Fruit fly (Drosophila melanogaster) whole organism, prepupa: ENCODE data around the gene CG15877.

Experiments
- CG10631 ChIP-seq: fragments of 200-800 bp; sonication (Bioruptor generic); optimal IDR thresholded peaks from 2 replicates; lab custom pipeline; 2016; ENCODE audit warnings: missing biosample characterization, missing genetic modification characterization
- CG1621 ChIP-seq: fragments of 200-800 bp; sonication (Bioruptor generic); optimal IDR thresholded peaks from 3 replicates; lab custom pipeline; 2018; ENCODE audit warnings: missing biosample characterization, mild to moderate bottlenecking, missing genetic modification characterization
- CG6276 ChIP-seq: fragments of 200-800 bp; sonication (Bioruptor generic); optimal IDR thresholded peaks from 2 replicates; lab custom pipeline; 2017; ENCODE audit warnings: missing biosample characterization, mild to moderate bottlenecking, missing genetic modification characterization
- CG6808 ChIP-seq: fragments of 200-800 bp; sonication (Bioruptor generic); optimal IDR thresholded peaks from 3 replicates; lab custom pipeline; 2017; ENCODE audit warnings: missing biosample characterization, missing genetic modification characterization, mild to moderate bottlenecking, moderate library complexity, missing genetic modification reagents
- CG8119 ChIP-seq: fragments of 200-800 bp; sonication (Bioruptor generic); IDR thresholded peaks from 3 replicates; pipeline ENCODE4 v1.3.6; 2022; ENCODE audit warnings: missing biosample characterization, missing genetic modification characterization
- Eip75B ChIP-seq: fragments of 200-800 bp; sonication (Bioruptor generic); optimal IDR thresholded peaks from 3 replicates; lab custom pipeline; 2016; ENCODE audit warnings: missing biosample characterization, missing genetic modification characterization
- Ets96B ChIP-seq: fragments of 200-800 bp; optimal IDR thresholded peaks from 2 replicates; lab custom pipeline; 2019; ENCODE audit warnings: missing biosample characterization, mild to moderate bottlenecking, missing genetic modification characterization, moderate library complexity
- Hr39 ChIP-seq: fragments of 200-800 bp; sonication (Bioruptor generic); optimal IDR thresholded peaks from 2 replicates; lab custom pipeline; 2016; ENCODE audit warnings: missing biosample characterization, missing genetic modification characterization
- Lpt ChIP-seq: fragments of 200-800 bp; sonication (Bioruptor generic); optimal IDR thresholded peaks from 3 replicates; lab custom pipeline; 2016; ENCODE audit warnings: missing biosample characterization, missing genetic modification characterization
- Met ChIP-seq: fragments of 200-800 bp; sonication (Bioruptor generic); optimal IDR thresholded peaks from 3 replicates; lab custom pipeline; 2016; ENCODE audit warnings: missing biosample characterization, missing genetic modification characterization
- Sox102F ChIP-seq: fragments of 200-800 bp; sonication (Bioruptor generic); optimal IDR thresholded peaks from 2 replicates; lab custom pipeline; 2016; ENCODE audit warnings: missing biosample characterization, mild to moderate bottlenecking, missing genetic modification characterization
- lz ChIP-seq: fragments of 200-800 bp; sonication (Bioruptor generic); optimal IDR thresholded peaks from 3 replicates; lab custom pipeline; 2016; ENCODE audit warnings: missing biosample characterization, missing genetic modification characterization
- net ChIP-seq: fragments of 200-800 bp; sonication (Bioruptor generic); optimal IDR thresholded peaks from 3 replicates; lab custom pipeline; 2016; ENCODE audit warnings: missing biosample characterization, missing genetic modification characterization
- pdm3 ChIP-seq: fragments of 200-800 bp; sonication (Bioruptor generic); optimal IDR thresholded peaks from 3 replicates; lab custom pipeline; 2016; ENCODE audit warnings: missing biosample characterization, missing genetic modification characterization

dm6 chr3L:2328804-2329203 lies 48.6 kb downstream of the CG15877 start:
- TF ChIP-seq Eip75B (GFP tag; lab: Kevin White, UChicago) (no peak), Met (no peak), net (GFP tag; lab: Kevin White, UChicago) (no peak), CG6276 (no peak), lz (no peak), CG6808 (GFP tag; lab: Kevin White, UChicago) (no peak), Lpt (no peak), CG1621 (no peak), CG8119 (no peak), Sox102F (GFP tag; lab: Kevin White, UChicago) (no peak), Hr39 (GFP tag; lab: Kevin White, UChicago) (no peak), CG10631 (GFP tag; lab: Kevin White, UChicago) (no peak), pdm3 (GFP tag; lab: Kevin White, UChicago) (no peak), Ets96B (no peak)
